Fruit fly (Drosophila melanogaster): ENCODE data around the gene Cpr65Eb.

The Cpr65Eb gene

dm6 chr3L:7115944-7116343 lies 27.4 kb upstream of the Cpr65Eb start (continued):
- TF ChIP-seq CG2875 (GFP tag; optimal IDR thresholded peaks at IDR 0.05) (no peak), CG8281 (tag; optimal IDR thresholded peaks at IDR 0.05) (no peak), ash1 (GFP tag; optimal IDR thresholded peaks at IDR 0.05) (no peak), grau (tag; optimal IDR thresholded peaks at IDR 0.05) (no peak), CG10543 (GFP tag; optimal IDR thresholded peaks at IDR 0.05) (peak; percentile 5), chm (GFP tag; IDR thresholded peaks at IDR 0.05) (no peak), sisA (GFP tag; IDR thresholded peaks at IDR 0.05) (no peak), sob (GFP tag; IDR thresholded peaks at IDR 0.05) (no peak)

DNA sequence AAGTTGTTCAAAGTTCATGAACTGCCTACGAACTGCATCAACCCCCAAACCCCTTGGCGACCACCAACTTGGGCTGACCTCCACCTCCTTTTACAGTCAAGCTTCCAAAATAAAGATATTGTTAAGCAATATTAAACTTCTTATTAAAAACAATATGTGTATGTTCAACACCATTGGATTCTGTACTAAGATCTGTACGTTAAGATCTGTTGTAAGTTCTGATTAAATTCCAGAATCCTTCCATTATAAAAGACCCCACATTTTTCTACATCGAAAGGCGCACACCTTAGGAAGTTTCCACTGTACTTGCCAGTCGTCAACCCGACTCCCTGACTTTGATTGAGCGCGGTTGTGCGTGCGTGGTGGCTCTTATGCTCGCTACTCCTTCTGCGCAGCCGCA lies 24.4 kb upstream of the Cpr65Eb start:
- TF ChIP-seq ewg (GFP tag; optimal IDR thresholded peaks at IDR 0.05) (peak; percentile 11), ssp (GFP tag; IDR thresholded peaks at IDR 0.05) (no peak), Ets65A (GFP tag) (peak; percentile 35), CG14965 (GFP tag; optimal IDR thresholded peaks at IDR 0.05; ENCODE audit: borderline replicate concordance) (no peak), Med (GFP tag) (peak; percentile 8), Xrp1 (GFP tag; IDR thresholded peaks at IDR 0.05) (peak; percentile 26; the same call in 1 of the 2 replicates), lmd (GFP tag; IDR thresholded peaks at IDR 0.05) (0 out of 2 replicates have a peak, but pooled peaks have one; percentile 10), CG7357 (GFP tag; IDR thresholded peaks at IDR 0.05) (0 out of 3 replicates have a peak, but pooled peaks have one; percentile 23), gsb (GFP tag; IDR thresholded peaks at IDR 0.05) (no peak), row (GFP tag; IDR thresholded peaks at IDR 0.05) (peak; percentile 39; the same call in 2 of the 3 replicates), bsh (GFP tag; optimal IDR thresholded peaks at IDR 0.05) (peak in 1 of 2 experiments; percentile 31), phol (tag; optimal IDR thresholded peaks at IDR 0.05) (peak; percentile 23), sens (GFP tag) (peak; percentile 57), dysf (GFP tag; IDR thresholded peaks at IDR 0.05) (0 out of 3 replicates have a peak, but pooled peaks have one; percentile 10), CG3065 (GFP tag; optimal IDR thresholded peaks at IDR 0.05) (no peak), E2f1 (GFP tag; IDR thresholded peaks at IDR 0.05) (no peak), grau (tag; optimal IDR thresholded peaks at IDR 0.05) (peak; percentile 74), CG11504 (tag; optimal IDR thresholded peaks at IDR 0.05) (peak; percentile 6)

DNA sequence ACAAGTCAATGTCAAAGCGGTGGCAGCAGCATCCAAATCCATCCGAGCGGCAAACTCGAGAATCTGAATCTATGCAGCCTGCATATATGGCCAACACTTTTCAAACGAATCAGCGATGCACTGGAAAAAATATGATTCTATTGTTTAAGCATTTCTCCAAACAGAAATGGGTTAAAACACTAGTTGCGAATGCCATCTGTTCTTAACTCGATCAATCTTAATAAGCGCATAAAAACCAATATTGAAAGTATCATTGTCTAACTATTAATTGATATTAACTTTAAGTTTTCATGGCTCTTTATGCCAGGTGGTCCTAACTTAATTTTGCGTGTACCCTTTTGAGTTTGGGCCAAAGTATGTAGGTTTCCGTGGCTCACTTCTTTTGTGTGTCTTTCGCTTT lies 17.1 kb upstream of the Cpr65Eb start:
- TF ChIP-seq CG10462 (GFP tag; optimal IDR thresholded peaks at IDR 0.05) (no peak), CG13894 (tag; optimal IDR thresholded peaks at IDR 0.05) (no peak), pum (GFP tag; optimal IDR thresholded peaks at IDR 0.05) (no peak), CG7372 (GFP tag; IDR thresholded peaks at IDR 0.05) (no peak), sima (GFP tag; optimal IDR thresholded peaks at IDR 0.05) (no peak), ab (GFP tag; optimal IDR thresholded peaks at IDR 0.05) (no peak), CG13624 (GFP tag; optimal IDR thresholded peaks at IDR 0.05) (no peak), gcm2 (GFP tag; optimal IDR thresholded peaks at IDR 0.05) (no peak), tna (GFP tag; IDR thresholded peaks at IDR 0.05; ENCODE audit: partially characterized antibody) (no peak), CG18476 (GFP tag; optimal IDR thresholded peaks at IDR 0.05) (no peak), Oli (tag; optimal IDR thresholded peaks at IDR 0.05) (peak; percentile 38), zf30C (GFP tag; optimal IDR thresholded peaks at IDR 0.05) (no peak), pros (GFP tag; optimal IDR thresholded peaks at IDR 0.05) (no peak), CG30431 (GFP tag; optimal IDR thresholded peaks at IDR 0.05) (no peak), az2 (GFP tag; optimal IDR thresholded peaks at IDR 0.05) (no peak), schlank (tag; optimal IDR thresholded peaks at IDR 0.05) (no peak), Hsf (GFP tag; optimal IDR thresholded peaks at IDR 0.05) (no peak), pfk (GFP tag; optimal IDR thresholded peaks at IDR 0.05) (no peak), Atf3 (GFP tag; optimal IDR thresholded peaks at IDR 0.05) (no peak), tgo (GFP tag; IDR thresholded peaks at IDR 0.05) (no peak), CG17829 (tag; optimal IDR thresholded peaks at IDR 0.05) (no peak), mirr (GFP tag; optimal IDR thresholded peaks at IDR 0.05) (no peak), Mad (GFP tag; optimal IDR thresholded peaks at IDR 0.05) (no peak), D (optimal IDR thresholded peaks at IDR 0.05) (no peak), D (GFP tag; optimal IDR thresholded peaks at IDR 0.05) (peak; percentile 12), Ptx1 (GFP tag; IDR thresholded peaks at IDR 0.05) (peak; percentile 33; the same call in 1 of the 2 replicates)

Data from whole organism, embryonic.